Fruit fly (Drosophila melanogaster): Measurements from ENCODE around the gene CG4829.
A peak's percentile ranks its signal among the peaks of the same experiment; 100 is the strongest.

The CG4829 gene

dm6 chrX:16834259-16834658 is 22.8 kb downstream of the CG4829 start (continued):
- TF ChIP-seq jigr1 (GFP tag; IDR thresholded peaks at IDR 0.05) (no peak), Side (GFP tag; optimal IDR thresholded peaks at IDR 0.05) (no peak), hkb (optimal IDR thresholded peaks at IDR 0.05) (no peak), hkb (GFP tag; IDR thresholded peaks at IDR 0.05) (0 out of 2 replicates have a peak, but pooled peaks have one; percentile 32), CG34422 (GFP tag; IDR thresholded peaks at IDR 0.05) (no peak), CG15073 (GFP tag; optimal IDR thresholded peaks at IDR 0.05) (no peak), CG15601 (tag; optimal IDR thresholded peaks at IDR 0.05) (no peak), pros (GFP tag; optimal IDR thresholded peaks at IDR 0.05) (no peak), CG1832 (GFP tag; optimal IDR thresholded peaks at IDR 0.05) (no peak), CG16813 (GFP tag; IDR thresholded peaks at IDR 0.05; ENCODE audit: partially characterized antibody) (no peak), Bteb2 (GFP tag; optimal IDR thresholded peaks at IDR 0.05) (peak; percentile 39), CG10209 (GFP tag; optimal IDR thresholded peaks at IDR 0.05) (peak; percentile 38), CG1233 (GFP tag; optimal IDR thresholded peaks at IDR 0.05) (no peak), Scr (GFP tag; IDR thresholded peaks at IDR 0.05; ENCODE audit: partially characterized antibody) (no peak), Adf1 (GFP tag; IDR thresholded peaks at IDR 0.05) (no peak), tap (tag; optimal IDR thresholded peaks at IDR 0.05) (no peak), psq (GFP tag; optimal IDR thresholded peaks at IDR 0.05) (no peak), inv (GFP tag; IDR thresholded peaks at IDR 0.05; ENCODE audit: partially characterized antibody) (no peak), CG13894 (tag; optimal IDR thresholded peaks at IDR 0.05) (no peak), schlank (tag; optimal IDR thresholded peaks at IDR 0.05) (no peak), CG4282 (GFP tag; optimal IDR thresholded peaks at IDR 0.05) (no peak), cwo (GFP tag; optimal IDR thresholded peaks at IDR 0.05) (no peak), Ptx1 (GFP tag; IDR thresholded peaks at IDR 0.05) (peak; percentile 67), dysf (GFP tag; IDR thresholded peaks at IDR 0.05) (peak; percentile 56; the same call in 1 of the 3 replicates), Lim3 (GFP tag; IDR thresholded peaks at IDR 0.05) (no peak), hb (GFP tag; IDR thresholded peaks at IDR 0.05; ENCODE audit: partially characterized antibody) (no peak), CG9797 (GFP tag; optimal IDR thresholded peaks at IDR 0.05) (no peak), prd (optimal IDR thresholded peaks at IDR 0.05) (no peak), prd (GFP tag; IDR thresholded peaks at IDR 0.05) (peak; percentile 50; the same call in 2 of the 3 replicates), bab2 (GFP tag; optimal IDR thresholded peaks at IDR 0.05) (peak; percentile 26), CG9817 (tag; optimal IDR thresholded peaks at IDR 0.05) (peak; percentile 48), Nf-YC (tag; optimal IDR thresholded peaks at IDR 0.05) (peak; percentile 33), tx (GFP tag; optimal IDR thresholded peaks at IDR 0.05) (no peak), CG15514 (GFP tag; optimal IDR thresholded peaks at IDR 0.05) (no peak), btn (GFP tag; optimal IDR thresholded peaks at IDR 0.05) (no peak), CG30431 (GFP tag; optimal IDR thresholded peaks at IDR 0.05) (no peak), PHDP (tag; optimal IDR thresholded peaks at IDR 0.05) (peak; percentile 68), CG17359 (tag; optimal IDR thresholded peaks at IDR 0.05) (peak; percentile 13), h (optimal IDR thresholded peaks at IDR 0.05) (no peak), CG6791 (GFP tag; IDR thresholded peaks at IDR 0.05; ENCODE audit: partially characterized antibody) (no peak), abd-A (tag; optimal IDR thresholded peaks at IDR 0.05) (no peak), ERR (GFP tag; optimal IDR thresholded peaks at IDR 0.05) (no peak), pan (optimal IDR thresholded peaks at IDR 0.05) (no peak), pan (GFP tag; optimal IDR thresholded peaks at IDR 0.05 in 1 of 2, IDR thresholded peaks at IDR 0.05 in 1 of 2) (peak in 1 of 2 experiments; percentile 48), mld (GFP tag; IDR thresholded peaks at IDR 0.05; ENCODE audit: partially characterized antibody) (no peak), Aef1 (GFP tag; IDR thresholded peaks at IDR 0.05) (no peak), CG8478 (optimal IDR thresholded peaks at IDR 0.05) (no peak), CG7357 (GFP tag; IDR thresholded peaks at IDR 0.05) (0 out of 3 replicates have a peak, but pooled peaks have one; percentile 32), pnt (GFP tag; optimal IDR thresholded peaks at IDR 0.05) (no peak), peb (GFP tag; IDR thresholded peaks at IDR 0.05) (no peak), NC2α (GFP tag; optimal IDR thresholded peaks at IDR 0.05) (no peak), Ets97D (GFP tag; optimal IDR thresholded peaks at IDR 0.05) (no peak), Mad (GFP tag; optimal IDR thresholded peaks at IDR 0.05) (no peak)

Measured in whole organism, embryonic.